Worm (Caenorhabditis elegans) whole organism, L1 larva: Measurements from ENCODE around the gene nmat-1.

Experiments
- egl-27 ChIP-seq, 2 experiments: fragments of 150-350 bp in 1 of 2; sonication (generic microtip); optimal IDR thresholded peaks; 3 replicates each; lab custom pipeline; 2017 to 2018; ENCODE audit warnings: missing biosample characterization in 2 of 2, missing genetic modification characterization in 2 of 2, missing genetic modification reagents in 2 of 2
- lsy-2 ChIP-seq, 2 experiments: fragments of 150-350 bp; optimal IDR thresholded peaks; 2 replicates each; lab custom pipeline; 2014; ENCODE audit warnings: missing biosample characterization in 2 of 2, missing genetic modification characterization in 2 of 2
- mdl-1 ChIP-seq, 2 experiments: fragments of 150-350 bp; optimal IDR thresholded peaks; 2 replicates each; lab custom pipeline; 2014 to 2017; ENCODE audit warnings: missing biosample characterization in 2 of 2, missing genetic modification characterization in 2 of 2, inconsistent platforms in 1 of 2
- nhr-19 ChIP-seq: fragments of 200-800 bp; sonication (Bioruptor generic); conservative IDR thresholded peaks from 2 replicates; pipeline ENCODE4 v1.3.6; 2022; ENCODE audit warnings: missing genetic modification characterization, missing compliant biosample characterization
- pqm-1 ChIP-seq: sonication (generic microtip); optimal IDR thresholded peaks from 3 replicates; lab custom pipeline; 2017; ENCODE audit warnings: missing biosample characterization, missing genetic modification characterization

DNA sequence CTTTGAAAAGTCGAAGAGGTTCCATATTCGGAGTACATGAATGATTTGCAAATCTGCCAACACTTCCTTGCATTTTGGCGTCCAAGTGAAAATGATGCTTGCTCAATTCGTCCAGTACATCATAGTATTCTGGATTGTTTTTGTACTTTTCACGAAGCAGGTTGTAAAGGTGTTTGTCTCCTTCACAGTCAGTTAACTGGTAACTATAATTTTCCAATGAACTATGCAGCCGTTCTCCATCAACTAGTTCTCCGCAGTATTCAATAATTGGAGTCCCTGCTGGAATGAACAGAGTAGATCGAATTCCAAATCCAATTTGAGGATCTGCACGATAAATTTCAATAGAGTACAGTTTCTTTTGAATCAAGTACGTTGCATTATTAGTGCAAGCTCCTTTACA is 46.5 kb downstream of the nmat-1 start:
- TF ChIP-seq pqm-1 (tag; lab: Kevin White, UChicago) (no peak), lsy-2 (tag; optimal IDR thresholded peaks at IDR 0.05; lab: Kevin White, UChicago) (no peak), nhr-19 (GFP tag; lab: Robert Waterston, UW) (no peak), mdl-1 (tag; optimal IDR thresholded peaks at IDR 0.05; lab: Kevin White, UChicago) (no peak), egl-27 (tag; optimal IDR thresholded peaks at IDR 0.05; lab: Kevin White, UChicago) (no peak)
